Worm (Caenorhabditis elegans) whole organism, L2 larva: ENCODE results near the gene skr-20.

ENCODE experiments used
- F13H6.1 ChIP-seq: sonication (generic microtip); optimal IDR thresholded peaks from 2 replicates; lab custom pipeline; 2016; ENCODE audit warnings: missing genetic modification characterization, missing compliant biosample characterization
- dmd-4 ChIP-seq: sonication (generic microtip); optimal IDR thresholded peaks from 2 replicates; lab custom pipeline; 2017; ENCODE audit warnings: missing biosample characterization, missing genetic modification characterization
- fos-1 ChIP-seq: fragments of 150-350 bp; optimal IDR thresholded peaks from 2 replicates; lab custom pipeline; 2014; ENCODE audit warnings: missing biosample characterization, missing genetic modification characterization
- gmeb-1 ChIP-seq: fragments of 150-350 bp; optimal IDR thresholded peaks from 2 replicates; lab custom pipeline; 2014; ENCODE audit warnings: missing biosample characterization, missing genetic modification characterization
- lin-11 ChIP-seq: fragments of 150-350 bp; sonication (generic microtip); optimal IDR thresholded peaks from 2 replicates; lab custom pipeline; 2014; ENCODE audit warnings: missing biosample characterization, missing genetic modification characterization, inconsistent platforms, mixed read lengths
- lin-39 ChIP-seq: fragments of 150-350 bp; optimal IDR thresholded peaks from 2 replicates; lab custom pipeline; 2014; ENCODE audit warnings: missing biosample characterization, missing genetic modification reagents, missing genetic modification characterization
- mdl-1 ChIP-seq, 2 experiments: fragments of 150-350 bp in 1 of 2; sonication (generic microtip) in 1 of 2; optimal IDR thresholded peaks; 2 replicates each; lab custom pipeline; 2017; ENCODE audit warnings: missing biosample characterization in 2 of 2, missing genetic modification characterization in 2 of 2
- nhr-11 ChIP-seq: fragments of 150-350 bp; optimal IDR thresholded peaks from 2 replicates; lab custom pipeline; 2014; ENCODE audit warnings: missing biosample characterization, missing genetic modification characterization
- nhr-23 ChIP-seq: fragments of 150-350 bp; optimal IDR thresholded peaks from 2 replicates; lab custom pipeline; 2014; ENCODE audit warnings: missing biosample characterization, missing genetic modification reagents, missing genetic modification characterization
- nhr-77 ChIP-seq: fragments of 150-350 bp; optimal IDR thresholded peaks from 2 replicates; lab custom pipeline; 2014; ENCODE audit warnings: missing biosample characterization, missing genetic modification characterization
- unc-62 ChIP-seq: fragments of 150-350 bp; optimal IDR thresholded peaks from 2 replicates; lab custom pipeline; 2014; ENCODE audit warnings: missing biosample characterization, missing genetic modification reagents, missing genetic modification characterization

- TF ChIP-seq lin-39 (tag; lab: Kevin White, UChicago) (no peak), nhr-23 (tag; lab: Kevin White, UChicago) (no peak), unc-62 (GFP tag; lab: Kevin White, UChicago) (no peak), nhr-77 (tag; lab: Kevin White, UChicago) (no peak), gmeb-1 (tag; lab: Kevin White, UChicago) (no peak), mdl-1 (tag; optimal IDR thresholded peaks at IDR 0.05; lab: Kevin White, UChicago) (no peak), nhr-11 (tag; lab: Kevin White, UChicago) (no peak), F13H6.1 (tag; lab: Kevin White, UChicago) (no peak), fos-1 (tag; lab: Kevin White, UChicago) (peak; percentile 10), lin-11 (tag; lab: Kevin White, UChicago) (no peak), dmd-4 (tag; lab: Kevin White, UChicago) (no peak)
Measured at ce11 chrX:13251914-13252434, 28.6 kb upstream of the skr-20 start, which contains the start of gene nhr-32.
